Fruit fly (Drosophila melanogaster) whole organism, prepupa: ENCODE results near the gene CG7530.

Experiments
- Blimp-1 ChIP-seq: fragments of 200-800 bp; sonication (Bioruptor generic); optimal IDR thresholded peaks from 3 replicates; lab custom pipeline; 2017; ENCODE audit warnings: missing biosample characterization, missing genetic modification characterization, mild to moderate bottlenecking, moderate library complexity, missing genetic modification reagents
- CG10669 ChIP-seq: fragments of 200-800 bp; sonication (Bioruptor generic); optimal IDR thresholded peaks from 3 replicates; lab custom pipeline; 2018; ENCODE audit warnings: missing biosample characterization, mild to moderate bottlenecking, missing genetic modification characterization, moderate library complexity
- CG11902 ChIP-seq: fragments of 200-800 bp; sonication (Bioruptor generic); optimal IDR thresholded peaks from 3 replicates; lab custom pipeline; 2016; ENCODE audit warnings: missing biosample characterization, missing genetic modification characterization
- CG15336 ChIP-seq: fragments of 200-800 bp; sonication (Bioruptor generic); IDR thresholded peaks from 2 replicates; pipeline ENCODE4 v1.3.6; 2022; ENCODE audit warnings: missing biosample characterization, missing genetic modification characterization
- CG1621 ChIP-seq: fragments of 200-800 bp; sonication (Bioruptor generic); optimal IDR thresholded peaks from 3 replicates; lab custom pipeline; 2018; ENCODE audit warnings: missing biosample characterization, mild to moderate bottlenecking, missing genetic modification characterization
- CG16779 ChIP-seq: fragments of 200-800 bp; sonication (Bioruptor generic); optimal IDR thresholded peaks from 3 replicates; lab custom pipeline; 2017; ENCODE audit warnings: missing biosample characterization, mild to moderate bottlenecking, missing genetic modification characterization
- CG3032 ChIP-seq: fragments of 200-800 bp; optimal IDR thresholded peaks from 2 replicates; lab custom pipeline; 2019; ENCODE audit warnings: missing biosample characterization, mild to moderate bottlenecking, missing genetic modification characterization, moderate library complexity
- CG31627 ChIP-seq: fragments of 200-800 bp; sonication (Bioruptor generic); optimal IDR thresholded peaks from 3 replicates; lab custom pipeline; 2016; ENCODE audit warnings: missing biosample characterization, missing genetic modification characterization
- CG32006 ChIP-seq: fragments of 200-800 bp; sonication (Bioruptor generic); optimal IDR thresholded peaks from 3 replicates; lab custom pipeline; 2017; ENCODE audit warnings: missing biosample characterization, mild to moderate bottlenecking, missing genetic modification characterization
- CG34406 ChIP-seq: fragments of 200-800 bp; sonication (Bioruptor generic); optimal IDR thresholded peaks from 3 replicates; lab custom pipeline; 2016; ENCODE audit warnings: missing biosample characterization, missing genetic modification characterization
- CG6163 ChIP-seq: fragments of 200-800 bp; sonication (Bioruptor generic); IDR thresholded peaks from 3 replicates; pipeline ENCODE4 v1.3.6; 2022; ENCODE audit warnings: missing biosample characterization, missing genetic modification characterization
- CG6276 ChIP-seq: fragments of 200-800 bp; sonication (Bioruptor generic); optimal IDR thresholded peaks from 2 replicates; lab custom pipeline; 2017; ENCODE audit warnings: missing biosample characterization, mild to moderate bottlenecking, missing genetic modification characterization
- CG6808 ChIP-seq: fragments of 200-800 bp; sonication (Bioruptor generic); optimal IDR thresholded peaks from 3 replicates; lab custom pipeline; 2017; ENCODE audit warnings: missing biosample characterization, missing genetic modification characterization, mild to moderate bottlenecking, moderate library complexity, missing genetic modification reagents
- CG6854 ChIP-seq: fragments of 200-800 bp; sonication (Bioruptor generic); optimal IDR thresholded peaks from 2 replicates; lab custom pipeline; 2017; ENCODE audit warnings: missing biosample characterization, mild to moderate bottlenecking, missing genetic modification characterization
- CG8119 ChIP-seq: fragments of 200-800 bp; sonication (Bioruptor generic); IDR thresholded peaks from 3 replicates; pipeline ENCODE4 v1.3.6; 2022; ENCODE audit warnings: missing biosample characterization, missing genetic modification characterization
- CG8319 ChIP-seq: fragments of 200-800 bp; sonication (Bioruptor generic); optimal IDR thresholded peaks from 3 replicates; lab custom pipeline; 2016; ENCODE audit warnings: missing biosample characterization, missing genetic modification characterization
- CG8632 ChIP-seq: fragments of 200-800 bp; sonication (Bioruptor generic); optimal IDR thresholded peaks from 3 replicates; lab custom pipeline; 2016; ENCODE audit warnings: missing biosample characterization, missing genetic modification characterization
- Eip75B ChIP-seq: fragments of 200-800 bp; sonication (Bioruptor generic); optimal IDR thresholded peaks from 3 replicates; lab custom pipeline; 2016; ENCODE audit warnings: missing biosample characterization, missing genetic modification characterization
- Eip78C ChIP-seq: fragments of 200-800 bp; sonication (Bioruptor generic); peaks from one replicate; lab custom pipeline; 2016; ENCODE audit warnings: missing biosample characterization, missing genetic modification characterization
- Eip93F ChIP-seq: fragments of 200-800 bp; sonication (Bioruptor generic); optimal IDR thresholded peaks from 2 replicates; lab custom pipeline; 2016; ENCODE audit warnings: missing biosample characterization, mild to moderate bottlenecking, missing genetic modification characterization
- Ets21C ChIP-seq: fragments of 200-800 bp; sonication (Bioruptor generic); optimal IDR thresholded peaks from 3 replicates; lab custom pipeline; 2016; ENCODE audit warnings: missing biosample characterization, missing genetic modification characterization
- Ets96B ChIP-seq: fragments of 200-800 bp; optimal IDR thresholded peaks from 2 replicates; lab custom pipeline; 2019; ENCODE audit warnings: missing biosample characterization, mild to moderate bottlenecking, missing genetic modification characterization, moderate library complexity
- Gug ChIP-seq: fragments of 200-800 bp; sonication (Bioruptor generic); IDR thresholded peaks from 2 replicates; pipeline ENCODE4 v1.3.6; 2022; ENCODE audit warnings: missing biosample characterization, missing genetic modification characterization
- Hr38 ChIP-seq: sonication (Bioruptor generic); optimal IDR thresholded peaks from 2 replicates; lab custom pipeline; 2016; ENCODE audit warnings: missing biosample characterization, missing genetic modification characterization
- Hr4 ChIP-seq: fragments of 200-800 bp; sonication (Bioruptor generic); optimal IDR thresholded peaks from 3 replicates; lab custom pipeline; 2016; ENCODE audit warnings: missing biosample characterization, missing genetic modification characterization
- Lpt ChIP-seq: fragments of 200-800 bp; sonication (Bioruptor generic); optimal IDR thresholded peaks from 3 replicates; lab custom pipeline; 2016; ENCODE audit warnings: missing biosample characterization, missing genetic modification characterization
- Met ChIP-seq: fragments of 200-800 bp; sonication (Bioruptor generic); optimal IDR thresholded peaks from 3 replicates; lab custom pipeline; 2016; ENCODE audit warnings: missing biosample characterization, missing genetic modification characterization
- OdsH ChIP-seq: fragments of 200-800 bp; sonication (Bioruptor generic); optimal IDR thresholded peaks from 3 replicates; lab custom pipeline; 2016; ENCODE audit warnings: missing biosample characterization, missing genetic modification characterization
- Smox ChIP-seq: fragments of 200-800 bp; sonication (Bioruptor generic); optimal IDR thresholded peaks from 3 replicates; lab custom pipeline; 2016; ENCODE audit warnings: missing biosample characterization, missing genetic modification characterization
- Sox102F ChIP-seq: fragments of 200-800 bp; sonication (Bioruptor generic); optimal IDR thresholded peaks from 2 replicates; lab custom pipeline; 2016; ENCODE audit warnings: missing biosample characterization, mild to moderate bottlenecking, missing genetic modification characterization
- Sox14 ChIP-seq: fragments of 200-800 bp; sonication (Bioruptor generic); optimal IDR thresholded peaks from 3 replicates; lab custom pipeline; 2016; ENCODE audit warnings: missing biosample characterization, missing genetic modification characterization
- Sox15 ChIP-seq: fragments of 200-800 bp; sonication (Bioruptor generic); optimal IDR thresholded peaks from 3 replicates; lab custom pipeline; 2016; ENCODE audit warnings: missing biosample characterization, missing genetic modification characterization
- dac ChIP-seq: fragments of 200-800 bp; sonication (Bioruptor generic); optimal IDR thresholded peaks from 2 replicates; lab custom pipeline; 2017; ENCODE audit warnings: missing biosample characterization, mild to moderate bottlenecking, missing genetic modification characterization
- dsx ChIP-seq: fragments of 200-800 bp; optimal IDR thresholded peaks from 3 replicates; lab custom pipeline; 2019; ENCODE audit warnings: missing biosample characterization, mild to moderate bottlenecking, missing genetic modification characterization, moderate library complexity; ENCODE audit not compliant: poor library complexity, severe bottlenecking
- fd59A ChIP-seq: fragments of 200-800 bp; sonication (Bioruptor generic); optimal IDR thresholded peaks from 2 replicates; lab custom pipeline; 2017; ENCODE audit warnings: missing biosample characterization, mild to moderate bottlenecking, missing genetic modification characterization, missing genetic modification reagents
- fd85E ChIP-seq: fragments of 200-800 bp; sonication (Bioruptor generic); optimal IDR thresholded peaks from 3 replicates; lab custom pipeline; 2016; ENCODE audit warnings: missing biosample characterization, missing genetic modification characterization
- fkh ChIP-seq: fragments of 200-800 bp; sonication (Bioruptor generic); optimal IDR thresholded peaks from 3 replicates; lab custom pipeline; 2017; ENCODE audit warnings: missing biosample characterization, mild to moderate bottlenecking, missing genetic modification characterization, moderate library complexity
- lz ChIP-seq: fragments of 200-800 bp; sonication (Bioruptor generic); optimal IDR thresholded peaks from 3 replicates; lab custom pipeline; 2016; ENCODE audit warnings: missing biosample characterization, missing genetic modification characterization
- net ChIP-seq: fragments of 200-800 bp; sonication (Bioruptor generic); optimal IDR thresholded peaks from 3 replicates; lab custom pipeline; 2016; ENCODE audit warnings: missing biosample characterization, missing genetic modification characterization
- spab ChIP-seq: fragments of 200-800 bp; sonication (Bioruptor generic); optimal IDR thresholded peaks from 2 replicates; lab custom pipeline; 2017; ENCODE audit warnings: missing biosample characterization, mild to moderate bottlenecking, missing genetic modification characterization, missing genetic modification reagents
- ss ChIP-seq, 2 experiments: fragments of 200-800 bp; sonication (Bioruptor generic); optimal IDR thresholded peaks; 2 replicates in 1 of 2; 3 replicates in 1 of 2; lab custom pipeline; 2017 to 2018; ENCODE audit warnings: mild to moderate bottlenecking in 2 of 2, missing biosample characterization in 2 of 2, missing genetic modification characterization in 2 of 2, moderate library complexity in 1 of 2
- svp ChIP-seq: fragments of 200-800 bp; sonication (Bioruptor generic); peaks from one replicate; lab custom pipeline; 2016; ENCODE audit warnings: missing biosample characterization, missing genetic modification characterization
- topi ChIP-seq: fragments of 200-800 bp; sonication (Bioruptor generic); optimal IDR thresholded peaks from 3 replicates; lab custom pipeline; 2016; ENCODE audit warnings: missing biosample characterization, missing genetic modification characterization

CG7530 gene

dm6 chr3R:14679381-14680111 lies 51.8 kb downstream of the CG7530 start:
- TF ChIP-seq Lpt (GFP tag; lab: Kevin White, UChicago) = no peak
- no peak for TF ChIP-seq Sox14 (GFP tag; lab: Kevin White, UChicago)
- TF ChIP-seq CG3032 (tag; lab: Kevin White, UChicago) = no peak
- no peak for TF ChIP-seq spab (GFP tag; lab: Kevin White, UChicago)
- TF ChIP-seq CG31627 (GFP tag; lab: Kevin White, UChicago) = no peak
- TF ChIP-seq CG15336 (GFP tag; lab: Robert Waterston, UW) = no peak
- no peak for TF ChIP-seq CG10669 (GFP tag; lab: Kevin White, UChicago)
- TF ChIP-seq CG6163 (GFP tag; lab: Robert Waterston, UW) = no peak
- TF ChIP-seq Hr4 (GFP tag; lab: Kevin White, UChicago) = no peak
- no peak for TF ChIP-seq OdsH (GFP tag; lab: Kevin White, UChicago)
- no peak for TF ChIP-seq ss (GFP tag; optimal IDR thresholded peaks at IDR 0.05; lab: Kevin White, UChicago)
- no peak for TF ChIP-seq Eip93F (GFP tag; lab: Kevin White, UChicago)
- TF ChIP-seq CG6808 (GFP tag; lab: Kevin White, UChicago) = no peak
- no peak for TF ChIP-seq CG32006 (GFP tag; lab: Kevin White, UChicago)
- no peak for TF ChIP-seq CG8119 (GFP tag; lab: Robert Waterston, UW)
- no peak for TF ChIP-seq dac
- TF ChIP-seq CG8632 = no peak
- TF ChIP-seq CG6854 = no peak
- TF ChIP-seq Smox (GFP tag; lab: Kevin White, UChicago) = no peak

- TF ChIP-seq Eip78C (no peak), Sox102F (GFP tag; lab: Kevin White, UChicago) (peak; percentile 1), fd59A (no peak), CG10669 (GFP tag; lab: Kevin White, UChicago) (no peak), net (GFP tag; lab: Kevin White, UChicago) (no peak), CG16779 (tag; lab: Kevin White, UChicago) (no peak), CG6163 (GFP tag; lab: Robert Waterston, UW) (peak; percentile 31; the same call in 1 of the 3 replicates), CG6854 (peak; percentile 46), Sox14 (GFP tag; lab: Kevin White, UChicago) (peak; percentile 53), Blimp-1 (peak; percentile 83), Hr38 (GFP tag; lab: Kevin White, UChicago) (no peak), svp (peak; percentile 62), CG1621 (tag; lab: Kevin White, UChicago) (peak; percentile 22), ss (GFP tag; optimal IDR thresholded peaks at IDR 0.05; lab: Kevin White, UChicago) (peak; percentile 12 to 55), dsx (peak; percentile 26), CG3032 (tag; lab: Kevin White, UChicago) (no peak), Sox15 (GFP tag; lab: Kevin White, UChicago) (no peak), Gug (GFP tag; lab: Robert Waterston, UW) (no peak)
These were observed 53.5 kb downstream of the CG7530 start for dm6 chr3R:14677814-14678213.

dm6 chr3R:14677065-14677464 lies 54.2 kb downstream of the CG7530 start:
- TF ChIP-seq Ets21C (no peak), Smox (GFP tag; lab: Kevin White, UChicago) (no peak), Sox102F (GFP tag; lab: Kevin White, UChicago) (peak; percentile 6), Ets96B (tag; lab: Kevin White, UChicago) (no peak), CG10669 (GFP tag; lab: Kevin White, UChicago) (no peak), ss (GFP tag; optimal IDR thresholded peaks at IDR 0.05; lab: Kevin White, UChicago) (no peak), CG6276 (GFP tag; lab: Kevin White, UChicago) (no peak), CG32006 (GFP tag; lab: Kevin White, UChicago) (no peak), Met (GFP tag; lab: Kevin White, UChicago) (peak; percentile 33), CG34406 (GFP tag; lab: Kevin White, UChicago) (no peak), topi (GFP tag; lab: Kevin White, UChicago) (peak; percentile 40), CG16779 (tag; lab: Kevin White, UChicago) (no peak), Eip78C (peak; percentile 89), fkh (no peak), CG3032 (tag; lab: Kevin White, UChicago) (no peak), fd85E (GFP tag; lab: Kevin White, UChicago) (no peak), OdsH (GFP tag; lab: Kevin White, UChicago) (no peak), Eip75B (GFP tag; lab: Kevin White, UChicago) (no peak), lz (no peak), net (GFP tag; lab: Kevin White, UChicago) (no peak), Eip93F (GFP tag; lab: Kevin White, UChicago) (no peak), CG1621 (tag; lab: Kevin White, UChicago) (no peak), Hr4 (GFP tag; lab: Kevin White, UChicago) (no peak), Hr38 (GFP tag; lab: Kevin White, UChicago) (no peak), spab (GFP tag; lab: Kevin White, UChicago) (no peak), CG11902 (GFP tag; lab: Kevin White, UChicago) (no peak), CG8319 (GFP tag; lab: Kevin White, UChicago) (no peak), CG15336 (GFP tag; lab: Robert Waterston, UW) (no peak), svp (peak; percentile 83), Sox14 (GFP tag; lab: Kevin White, UChicago) (no peak)
